Fruit fly (Drosophila melanogaster): ENCODE measurements around the gene CG6040.

CG6040 gene

dm6 chr3R:19162135-19162616 is 65.4 kb downstream of the CG6040 start, which contains the start of the genes CG42359 and Nsun5 (continued):
- TF ChIP-seq CG6163 (GFP tag; IDR thresholded peaks at IDR 0.05) = peak; percentile 90; the same call in 2 of the 3 replicates
- peak; percentile 86 for TF ChIP-seq lz (GFP tag; optimal IDR thresholded peaks at IDR 0.05)
- peak; percentile 71 for TF ChIP-seq CG11762 (GFP tag; optimal IDR thresholded peaks at IDR 0.05; ENCODE audit: insufficient read depth)
- peak; percentile 23 for TF ChIP-seq fd59A (GFP tag; optimal IDR thresholded peaks at IDR 0.05)
- peak; percentile 76 for TF ChIP-seq net (GFP tag; optimal IDR thresholded peaks at IDR 0.05)
- TF ChIP-seq achi (GFP tag; optimal IDR thresholded peaks at IDR 0.05) = peak; percentile 77
- TF ChIP-seq CG7368 (GFP tag; optimal IDR thresholded peaks at IDR 0.05) = peak; percentile 74
- TF ChIP-seq CG10631 (GFP tag; optimal IDR thresholded peaks at IDR 0.05) = peak; percentile 87
- TF ChIP-seq CG1621 (tag; optimal IDR thresholded peaks at IDR 0.05) = peak; percentile 62
- TF ChIP-seq pdm3 (GFP tag; optimal IDR thresholded peaks at IDR 0.05) = peak; percentile 88
- peak; percentile 90 for TF ChIP-seq eg (GFP tag; IDR thresholded peaks at IDR 0.05)
- TF ChIP-seq Hr4 (GFP tag; optimal IDR thresholded peaks at IDR 0.05) = peak; percentile 87
- peak; percentile 80 for TF ChIP-seq Smox (GFP tag; optimal IDR thresholded peaks at IDR 0.05)
- peak; percentile 82 for TF ChIP-seq acj6 (GFP tag; optimal IDR thresholded peaks at IDR 0.05)
- peak; percentile 56 for TF ChIP-seq CG8319 (GFP tag; optimal IDR thresholded peaks at IDR 0.05)
- peak; percentile 78 for TF ChIP-seq CG6792 (GFP tag; optimal IDR thresholded peaks at IDR 0.05)
- peak; percentile 80 for TF ChIP-seq Met (GFP tag; optimal IDR thresholded peaks at IDR 0.05)

DNA sequence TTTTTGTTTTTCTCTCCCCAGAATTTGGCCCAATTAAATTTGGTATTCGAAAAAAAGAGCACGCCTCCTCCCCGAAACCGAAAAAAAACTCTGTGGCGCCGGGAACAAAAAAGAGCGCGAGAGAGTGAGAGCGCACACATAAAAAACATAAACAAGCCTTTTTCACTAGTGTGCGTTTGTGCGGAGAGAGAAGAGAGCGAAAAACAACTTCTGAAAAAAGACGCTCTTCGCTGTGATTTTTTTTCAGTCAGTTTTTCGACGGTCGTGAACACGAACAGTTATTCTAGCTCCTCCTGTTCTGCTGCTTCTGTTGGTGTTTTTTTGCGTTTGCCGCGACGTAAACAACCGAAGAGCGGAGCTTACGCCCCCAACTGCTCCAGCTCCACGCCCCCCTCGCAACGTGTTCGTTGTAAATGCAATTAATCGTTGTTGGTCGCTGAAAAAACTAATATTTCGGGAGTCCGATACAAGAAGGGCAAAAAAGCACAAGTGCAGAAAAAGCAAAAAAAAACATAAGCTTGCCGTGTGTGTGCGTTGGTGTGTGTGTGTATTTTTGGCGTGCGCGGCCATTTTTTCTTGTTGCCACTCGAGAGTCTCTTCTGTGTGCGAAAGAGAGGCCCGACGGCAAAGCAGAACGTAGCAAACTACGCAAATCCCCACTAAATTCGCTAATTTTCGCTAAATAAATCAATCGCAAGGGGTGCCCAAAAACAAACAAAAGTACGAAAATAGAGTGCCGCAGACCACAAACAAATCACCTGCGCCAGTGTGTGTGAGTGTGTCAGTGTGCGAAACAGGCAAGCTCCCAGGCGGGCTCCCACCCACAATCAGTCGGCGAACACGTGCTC is 67.4 kb downstream of the CG6040 start, which contains the start of gene sqz:
Gene sqz, plus strand, starts transcription at position 240 of the 848 bp plus-strand sequence.
- TF ChIP-seq Eip78C (GFP tag) (peak; percentile 81), Blimp-1 (GFP tag; optimal IDR thresholded peaks at IDR 0.05) (peak; percentile 64), achi (GFP tag; optimal IDR thresholded peaks at IDR 0.05) (peak; percentile 45), CG16779 (tag; optimal IDR thresholded peaks at IDR 0.05) (peak; percentile 82), ss (GFP tag; optimal IDR thresholded peaks at IDR 0.05) (peak; percentile 93), pdm3 (GFP tag; optimal IDR thresholded peaks at IDR 0.05) (peak; percentile 0), salr (GFP tag; optimal IDR thresholded peaks at IDR 0.05) (peak; percentile 30 to 58), esn (GFP tag; optimal IDR thresholded peaks at IDR 0.05) (peak; percentile 50), CG6276 (GFP tag; optimal IDR thresholded peaks at IDR 0.05) (peak; percentile 86), Eip93F (GFP tag; optimal IDR thresholded peaks at IDR 0.05) (peak; percentile 53), spab (GFP tag; optimal IDR thresholded peaks at IDR 0.05) (peak; percentile 81), CG7368 (GFP tag; optimal IDR thresholded peaks at IDR 0.05) (peak; percentile 38), svp (GFP tag) (peak; percentile 54), Sox15 (GFP tag; optimal IDR thresholded peaks at IDR 0.05) (no peak), acj6 (GFP tag; optimal IDR thresholded peaks at IDR 0.05) (no peak), CG31627 (GFP tag; optimal IDR thresholded peaks at IDR 0.05) (no peak), topi (GFP tag; optimal IDR thresholded peaks at IDR 0.05) (peak; percentile 56), CG34406 (GFP tag; optimal IDR thresholded peaks at IDR 0.05) (peak; percentile 47), Ets21C (GFP tag; optimal IDR thresholded peaks at IDR 0.05) (no peak), CG11762 (GFP tag; optimal IDR thresholded peaks at IDR 0.05; ENCODE audit: insufficient read depth) (peak; percentile 38), CG9139 (GFP tag; optimal IDR thresholded peaks at IDR 0.05) (peak; percentile 89), CG10631 (GFP tag; optimal IDR thresholded peaks at IDR 0.05) (no peak), Sox14 (GFP tag; optimal IDR thresholded peaks at IDR 0.05) (peak; percentile 31), Met (GFP tag; optimal IDR thresholded peaks at IDR 0.05) (peak; percentile 51), CG15336 (GFP tag; IDR thresholded peaks at IDR 0.05) (peak; percentile 73; the same call in 1 of the 2 replicates), Sox102F (GFP tag; optimal IDR thresholded peaks at IDR 0.05) (peak; percentile 71), CG8319 (GFP tag; optimal IDR thresholded peaks at IDR 0.05) (no peak), CG10669 (GFP tag; optimal IDR thresholded peaks at IDR 0.05) (peak; percentile 72), lz (GFP tag; optimal IDR thresholded peaks at IDR 0.05) (peak; percentile 23), dac (GFP tag; optimal IDR thresholded peaks at IDR 0.05) (peak; percentile 44), Lpt (GFP tag; optimal IDR thresholded peaks at IDR 0.05) (peak; percentile 61), CG1621 (tag; optimal IDR thresholded peaks at IDR 0.05) (peak; percentile 74), dsx (GFP tag; optimal IDR thresholded peaks at IDR 0.05; ENCODE audit: poor library complexity, severe bottlenecking) (peak; percentile 84), fkh (GFP tag; optimal IDR thresholded peaks at IDR 0.05) (peak; percentile 51), CG6808 (GFP tag; optimal IDR thresholded peaks at IDR 0.05) (peak; percentile 88), Gug (GFP tag; IDR thresholded peaks at IDR 0.05) (peak; percentile 44; the same call in 1 of the 2 replicates), CG3032 (tag; optimal IDR thresholded peaks at IDR 0.05) (peak; percentile 72), Eip75B (GFP tag; optimal IDR thresholded peaks at IDR 0.05) (peak; percentile 72), fd59A (GFP tag; optimal IDR thresholded peaks at IDR 0.05) (peak; percentile 52)

Data from whole organism, prepupa.